Fruit fly (Drosophila melanogaster) whole organism, pupa: ENCODE measurements around the gene CG6059.

ENCODE experiments used
- CG15710 ChIP-seq: fragments of 200-800 bp; sonication (Bioruptor generic); optimal IDR thresholded peaks from 2 replicates; lab custom pipeline; 2018; ENCODE audit warnings: missing biosample characterization, mild to moderate bottlenecking, missing genetic modification characterization, moderate library complexity
- CG17806 ChIP-seq: fragments of 200-800 bp; sonication (Bioruptor generic); optimal IDR thresholded peaks from 2 replicates; lab custom pipeline; 2018; ENCODE audit warnings: missing biosample characterization, mild to moderate bottlenecking, missing genetic modification characterization, moderate library complexity
- CG4496 ChIP-seq: fragments of 200-800 bp; sonication (Bioruptor generic); IDR thresholded peaks from 3 replicates; pipeline ENCODE4 v1.3.6; 2022; ENCODE audit warnings: missing biosample characterization, missing genetic modification characterization
- EcR ChIP-seq: fragments of 200-800 bp; sonication (Bioruptor generic); optimal IDR thresholded peaks from 3 replicates; lab custom pipeline; 2019; ENCODE audit warnings: missing biosample characterization, missing genetic modification characterization, mild to moderate bottlenecking, moderate library complexity, missing genetic modification reagents
- Ets98B ChIP-seq: fragments of 200-800 bp; sonication (Bioruptor generic); IDR thresholded peaks from 2 replicates; pipeline ENCODE4 v1.3.6; 2022; ENCODE audit warnings: missing biosample characterization, missing genetic modification characterization
- fd96Ca ChIP-seq: fragments of 200-800 bp; sonication (Bioruptor generic); IDR thresholded peaks from 3 replicates; pipeline ENCODE4 v1.3.6; 2022; ENCODE audit warnings: missing biosample characterization, missing genetic modification characterization

DNA sequence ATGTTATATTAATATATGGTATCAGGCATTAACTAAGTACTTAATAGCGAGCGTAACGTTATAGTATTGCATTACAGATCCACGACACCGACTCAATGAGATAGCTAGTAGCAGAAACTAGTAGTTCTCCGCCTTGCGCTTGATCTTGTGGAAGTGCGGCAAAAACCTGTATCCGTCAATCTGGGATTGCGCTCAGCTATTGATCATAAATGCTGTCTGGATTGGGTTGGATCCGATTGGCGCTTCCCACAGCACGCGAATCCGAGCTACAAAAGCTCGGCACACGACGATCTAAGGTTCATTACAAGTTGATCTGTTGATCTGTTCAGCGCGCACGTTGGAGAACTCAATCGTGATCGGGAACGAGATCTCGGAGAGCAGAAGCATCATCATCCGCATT, 36.4 kb upstream of the CG6059 start, which contains the start of gene CG5909:
- no peak for TF ChIP-seq fd96Ca (GFP tag; lab: Robert Waterston, UW)
- TF ChIP-seq EcR (GFP tag; lab: Kevin White, UChicago): no peak
- no peak for TF ChIP-seq CG15710
- no peak for TF ChIP-seq Ets98B
- no peak for TF ChIP-seq CG17806
- no peak for TF ChIP-seq CG4496 (GFP tag; lab: Robert Waterston, UW)
